Fruit fly (Drosophila melanogaster): Measurements from ENCODE around the gene Tlk.

dm6 chrX:3682483-3682813 lies 37.4 kb upstream of the Tlk start:
- TF ChIP-seq CG34367 (tag; optimal IDR thresholded peaks at IDR 0.05): no peak
- no peak for TF ChIP-seq Pif1B (GFP tag; optimal IDR thresholded peaks at IDR 0.05)
- TF ChIP-seq CG8159 (tag; optimal IDR thresholded peaks at IDR 0.05): no peak
- TF ChIP-seq rn (GFP tag; IDR thresholded peaks at IDR 0.05): no peak
- no peak for TF ChIP-seq fd96Ca (GFP tag; IDR thresholded peaks at IDR 0.05)
- TF ChIP-seq CG9948 (tag; optimal IDR thresholded peaks at IDR 0.05): no peak
- TF ChIP-seq CG15710 (tag; optimal IDR thresholded peaks at IDR 0.05): no peak

Measured in whole organism, pupa.